Worm (Caenorhabditis elegans) whole organism, mixed stage, embryonic: Measurements from ENCODE around the gene nhr-71.

Experiments used
- hlh-1 ChIP-seq: fragments of 150-350 bp; optimal IDR thresholded peaks from 2 replicates; lab custom pipeline; 2014; ENCODE audit warnings: missing biosample characterization, missing genetic modification reagents, missing genetic modification characterization
- snpc-4 ChIP-seq: fragments of 150-350 bp; optimal IDR thresholded peaks from 2 replicates; lab custom pipeline; 2014; ENCODE audit warnings: missing biosample characterization, missing genetic modification characterization
- unc-39 ChIP-seq: fragments of 150-350 bp; optimal IDR thresholded peaks from 2 replicates; lab custom pipeline; 2014; ENCODE audit warnings: missing biosample characterization, missing genetic modification characterization
- ztf-11 ChIP-seq: fragments of 150-350 bp; optimal IDR thresholded peaks from 2 replicates; lab custom pipeline; 2014; ENCODE audit warnings: missing biosample characterization, missing genetic modification characterization

ce11 chrX:13697520-13697919, 49.6 kb upstream of the nhr-71 start:
- TF ChIP-seq ztf-11 = no peak
- TF ChIP-seq unc-39 (tag; lab: Kevin White, UChicago) = no peak
- no peak for TF ChIP-seq snpc-4 (tag; lab: Kevin White, UChicago)
- no peak for TF ChIP-seq hlh-1 (tag; lab: Kevin White, UChicago)
